Fruit fly (Drosophila melanogaster) whole organism, adult: ENCODE data around the gene Klp67A.

Source experiments
- CG11617 ChIP-seq: fragments of 200-800 bp; sonication (Bioruptor generic); optimal IDR thresholded peaks from 2 replicates; lab custom pipeline; 2017; ENCODE audit warnings: mild to moderate bottlenecking, missing biosample characterization, missing genetic modification reagents, missing genetic modification characterization
- CG12768 ChIP-seq: fragments of 200-800 bp; sonication (Bioruptor generic); optimal IDR thresholded peaks from 2 replicates; lab custom pipeline; 2017; ENCODE audit warnings: missing biosample characterization, missing genetic modification characterization, mild to moderate bottlenecking, moderate library complexity, missing genetic modification reagents
- CG14711 ChIP-seq: fragments of 200-800 bp; sonication (Bioruptor generic); optimal IDR thresholded peaks from 2 replicates; lab custom pipeline; 2018; ENCODE audit warnings: missing biosample characterization, mild to moderate bottlenecking, missing genetic modification characterization, moderate library complexity
- CG1620 ChIP-seq: fragments of 200-800 bp; sonication (Bioruptor generic); optimal IDR thresholded peaks from 2 replicates; lab custom pipeline; 2016; ENCODE audit warnings: missing biosample characterization, missing genetic modification characterization
- CG33017 ChIP-seq: fragments of 200-800 bp; sonication (Bioruptor generic); optimal IDR thresholded peaks from 2 replicates; lab custom pipeline; 2018; ENCODE audit warnings: missing biosample characterization, mild to moderate bottlenecking, missing genetic modification characterization, moderate library complexity
- CG5204 ChIP-seq: fragments of 200-800 bp; sonication (Bioruptor generic); optimal IDR thresholded peaks from 2 replicates; lab custom pipeline; 2016; ENCODE audit warnings: missing biosample characterization, missing genetic modification characterization
- CG7045 ChIP-seq: fragments of 200-800 bp; sonication (Bioruptor generic); optimal IDR thresholded peaks from 2 replicates; lab custom pipeline; 2017; ENCODE audit warnings: missing biosample characterization, mild to moderate bottlenecking, missing genetic modification characterization
- CG7101 ChIP-seq: fragments of 200-800 bp; sonication (Bioruptor generic); optimal IDR thresholded peaks from 2 replicates; lab custom pipeline; 2018; ENCODE audit warnings: missing biosample characterization, mild to moderate bottlenecking, missing genetic modification characterization, moderate library complexity
- Clk ChIP-seq: fragments of 200-800 bp; sonication (Bioruptor generic); optimal IDR thresholded peaks from 2 replicates; lab custom pipeline; 2017; ENCODE audit warnings: missing biosample characterization, missing genetic modification characterization
- Crg-1 ChIP-seq: fragments of 200-800 bp; sonication (Bioruptor generic); optimal IDR thresholded peaks from 2 replicates; lab custom pipeline; 2016; ENCODE audit warnings: missing biosample characterization, missing genetic modification characterization
- Hr96 ChIP-seq: fragments of 200-800 bp; sonication (Bioruptor generic); optimal IDR thresholded peaks from 2 replicates; lab custom pipeline; 2016; ENCODE audit warnings: missing biosample characterization, missing genetic modification characterization
- Mnt ChIP-seq: fragments of 200-800 bp; sonication (Bioruptor generic); optimal IDR thresholded peaks from 2 replicates; lab custom pipeline; 2016; ENCODE audit warnings: missing biosample characterization, mild to moderate bottlenecking, missing genetic modification characterization
- bab1 ChIP-seq: fragments of 200-800 bp; sonication (Bioruptor generic); optimal IDR thresholded peaks from 3 replicates; lab custom pipeline; 2019; ENCODE audit warnings: missing biosample characterization, mild to moderate bottlenecking, missing genetic modification characterization, moderate library complexity
- cic ChIP-seq: fragments of 200-800 bp; sonication (Bioruptor generic); optimal IDR thresholded peaks from 2 replicates; lab custom pipeline; 2017; ENCODE audit warnings: missing biosample characterization, mild to moderate bottlenecking, missing genetic modification characterization, moderate library complexity
- cnc ChIP-seq, 2 experiments: fragments of >200 bp; optimal IDR thresholded peaks; 2 replicates each; lab custom pipeline; 2017
- kay ChIP-seq: fragments of 200-800 bp; sonication (Bioruptor generic); peaks from one replicate; lab custom pipeline; 2016; ENCODE audit warnings: missing biosample characterization, missing genetic modification characterization, borderline replicate concordance
- ovo ChIP-seq: fragments of 200-800 bp; sonication (Bioruptor generic); optimal IDR thresholded peaks from 2 replicates; lab custom pipeline; 2016; ENCODE audit warnings: missing biosample characterization, missing genetic modification characterization
- pad ChIP-seq: fragments of 200-800 bp; sonication (Bioruptor generic); optimal IDR thresholded peaks from 3 replicates; lab custom pipeline; 2017; ENCODE audit warnings: missing biosample characterization, missing genetic modification characterization, mild to moderate bottlenecking, moderate library complexity, missing genetic modification reagents
- tj ChIP-seq: fragments of 200-800 bp; sonication (Bioruptor generic); optimal IDR thresholded peaks from 3 replicates; lab custom pipeline; 2017; ENCODE audit warnings: missing biosample characterization, mild to moderate bottlenecking, missing genetic modification characterization, moderate library complexity
- toe ChIP-seq: fragments of 200-800 bp; sonication (Bioruptor generic); optimal IDR thresholded peaks from 2 replicates; lab custom pipeline; 2016; ENCODE audit warnings: missing biosample characterization, missing genetic modification characterization

Klp67A gene

dm6 chr3L:9372278-9372975, 5.6 kb upstream of the Klp67A start, which contains the start of the genes Hsp67Bc, CG4456 and Hsp22:
Gene Hsp67Bc, minus strand, starts transcription at chr3L:9372497.
Gene CG4456, plus strand, starts transcription at chr3L:9372722.
Gene Hsp22, plus strand, starts transcription at chr3L:9372931.
- TF ChIP-seq cic (peak; percentile 39), Mnt (GFP tag; lab: Kevin White, UChicago) (no peak), CG33017 (tag; lab: Kevin White, UChicago) (no peak), ovo (GFP tag; lab: Kevin White, UChicago) (peak; percentile 19), CG12768 (GFP tag; lab: Kevin White, UChicago) (peak; percentile 33), CG1620 (GFP tag; lab: Kevin White, UChicago) (no peak), CG7045 (GFP tag; lab: Kevin White, UChicago) (no peak)

dm6 chr3L:9370907-9371365, 4.1 kb upstream of the Klp67A start, which contains the start of gene Fdx1:
Gene Fdx1, minus strand, starts transcription at chr3L:9371238.
- no peak for TF ChIP-seq CG5204 (GFP tag; lab: Kevin White, UChicago)
- peak; percentile 88 for TF ChIP-seq tj (GFP tag; lab: Kevin White, UChicago)
- peak; percentile 88 for TF ChIP-seq kay (GFP tag; lab: Kevin White, UChicago)
- TF ChIP-seq CG1620 (GFP tag; lab: Kevin White, UChicago) = no peak
- TF ChIP-seq CG7045 (GFP tag; lab: Kevin White, UChicago) = no peak
- peak; percentile 61 for TF ChIP-seq CG7101 (tag; lab: Kevin White, UChicago)
- TF ChIP-seq Clk (GFP tag; lab: Kevin White, UChicago) = peak; percentile 22
- TF ChIP-seq Mnt (GFP tag; lab: Kevin White, UChicago) = peak; percentile 40
- TF ChIP-seq Crg-1 (GFP tag; lab: Kevin White, UChicago) = peak; percentile 12
- TF ChIP-seq pad = peak; percentile 18
- TF ChIP-seq cnc (optimal IDR thresholded peaks at IDR 0.05; lab: Kevin White, UChicago) = no peak
- TF ChIP-seq bab1 (GFP tag; lab: Kevin White, UChicago) = peak; percentile 56
- no peak for TF ChIP-seq toe
- peak; percentile 49 for TF ChIP-seq CG14711 (tag; lab: Kevin White, UChicago)
- peak; percentile 48 for TF ChIP-seq CG11617 (GFP tag; lab: Kevin White, UChicago)
- TF ChIP-seq cic = no peak
- TF ChIP-seq CG33017 (tag; lab: Kevin White, UChicago) = no peak

- TF ChIP-seq cnc (optimal IDR thresholded peaks at IDR 0.05; lab: Kevin White, UChicago) = no peak
- TF ChIP-seq CG11617 (GFP tag; lab: Kevin White, UChicago) = no peak
- no peak for TF ChIP-seq Hr96
- TF ChIP-seq CG7101 (tag; lab: Kevin White, UChicago) = no peak
- TF ChIP-seq CG12768 (GFP tag; lab: Kevin White, UChicago) = no peak
Observed at dm6 chr3L:9368665-9369064, 1.8 kb upstream of the Klp67A start.

dm6 chr3L:9367431-9367867, 603 bp upstream of the Klp67A start:
- no peak for TF ChIP-seq cnc (optimal IDR thresholded peaks at IDR 0.05; lab: Kevin White, UChicago)
- peak; percentile 100 for TF ChIP-seq tj (GFP tag; lab: Kevin White, UChicago)
- TF ChIP-seq kay (GFP tag; lab: Kevin White, UChicago) = peak; percentile 85
- TF ChIP-seq Crg-1 (GFP tag; lab: Kevin White, UChicago) = no peak
- TF ChIP-seq CG1620 (GFP tag; lab: Kevin White, UChicago) = no peak
- TF ChIP-seq CG7045 (GFP tag; lab: Kevin White, UChicago) = no peak
- TF ChIP-seq Mnt (GFP tag; lab: Kevin White, UChicago) = no peak
- peak; percentile 67 for TF ChIP-seq cic
- TF ChIP-seq bab1 (GFP tag; lab: Kevin White, UChicago) = peak; percentile 13
- TF ChIP-seq CG11617 (GFP tag; lab: Kevin White, UChicago) = peak; percentile 60
- TF ChIP-seq Hr96 = no peak
- peak; percentile 16 for TF ChIP-seq CG12768 (GFP tag; lab: Kevin White, UChicago)
- no peak for TF ChIP-seq CG14711 (tag; lab: Kevin White, UChicago)

dm6 chr3L:9364131-9364530, 2.7 kb downstream of the Klp67A start, which contains the start of gene mRRF1:
Gene mRRF1, plus strand, starts transcription at chr3L:9364350.
- no peak for TF ChIP-seq CG14711 (tag; lab: Kevin White, UChicago)
- TF ChIP-seq bab1 (GFP tag; lab: Kevin White, UChicago) = peak; percentile 7
- TF ChIP-seq CG33017 (tag; lab: Kevin White, UChicago) = no peak
- TF ChIP-seq tj (GFP tag; lab: Kevin White, UChicago) = peak; percentile 38
- no peak for TF ChIP-seq ovo (GFP tag; lab: Kevin White, UChicago)
- TF ChIP-seq kay (GFP tag; lab: Kevin White, UChicago) = peak; percentile 27
- TF ChIP-seq Hr96 = no peak
- no peak for TF ChIP-seq CG12768 (GFP tag; lab: Kevin White, UChicago)

dm6 chr3L:9361894-9362293, 5.0 kb downstream of the Klp67A start, which contains the start of gene CG34456:
Gene CG34456, plus strand, starts transcription at chr3L:9362108.
- TF ChIP-seq CG7101 (tag; lab: Kevin White, UChicago) (peak; percentile 42), cnc (optimal IDR thresholded peaks at IDR 0.05; lab: Kevin White, UChicago) (no peak), Crg-1 (GFP tag; lab: Kevin White, UChicago) (no peak), CG11617 (GFP tag; lab: Kevin White, UChicago) (peak; percentile 30), bab1 (GFP tag; lab: Kevin White, UChicago) (no peak), CG7045 (GFP tag; lab: Kevin White, UChicago) (peak; percentile 55), kay (GFP tag; lab: Kevin White, UChicago) (peak; percentile 94), cic (peak; percentile 88), CG33017 (tag; lab: Kevin White, UChicago) (peak; percentile 79), CG12768 (GFP tag; lab: Kevin White, UChicago) (peak; percentile 60)
